Fruit fly (Drosophila melanogaster): ENCODE data around the gene PolrMT.

Gene PolrMT

DNA sequence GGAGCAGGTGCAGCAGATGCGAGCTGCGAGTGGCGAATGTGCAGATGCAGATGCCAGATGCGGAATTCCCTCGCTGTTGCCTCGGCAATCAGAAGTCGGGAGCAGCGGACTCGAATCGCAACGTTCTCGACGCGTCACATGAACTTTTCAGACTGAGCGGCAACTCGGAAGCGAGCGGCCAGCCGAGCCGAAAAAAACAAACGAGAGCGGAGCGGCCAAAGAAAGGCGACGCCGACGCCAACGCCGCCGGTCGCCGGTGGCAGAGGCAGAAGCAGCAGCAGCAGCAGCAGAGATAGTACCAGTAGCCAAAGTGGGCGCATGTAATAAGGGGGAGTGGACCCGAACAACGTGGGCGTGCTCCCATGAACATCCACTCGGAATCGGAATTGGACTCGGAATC lies 5.8 kb downstream of the PolrMT start, which contains the start of gene CG4629 (continued):
- TF ChIP-seq org-1 (GFP tag; optimal IDR thresholded peaks at IDR 0.05) = no peak
- TF ChIP-seq CG6683 (GFP tag; optimal IDR thresholded peaks at IDR 0.05) = no peak
- TF ChIP-seq CG10543 (GFP tag; optimal IDR thresholded peaks at IDR 0.05) = peak; percentile 2
- no peak for TF ChIP-seq Chrac-16 (GFP tag; optimal IDR thresholded peaks at IDR 0.05)
- no peak for TF ChIP-seq BEAF-32 (GFP tag; optimal IDR thresholded peaks at IDR 0.05)
- TF ChIP-seq cas (GFP tag; IDR thresholded peaks at IDR 0.05) = no peak
- no peak for TF ChIP-seq Hmr (GFP tag; optimal IDR thresholded peaks at IDR 0.05)
- no peak for TF ChIP-seq chif (GFP tag; optimal IDR thresholded peaks at IDR 0.05)
- TF ChIP-seq yki (optimal IDR thresholded peaks at IDR 0.05) = no peak
- TF ChIP-seq CG1832 (GFP tag; optimal IDR thresholded peaks at IDR 0.05) = no peak
- no peak for TF ChIP-seq mam (GFP tag; optimal IDR thresholded peaks at IDR 0.05)
- TF ChIP-seq crc (GFP tag; optimal IDR thresholded peaks at IDR 0.05) = no peak
- TF ChIP-seq klu (GFP tag; IDR thresholded peaks at IDR 0.05) = no peak
- no peak for TF ChIP-seq CG14965 (GFP tag; optimal IDR thresholded peaks at IDR 0.05; ENCODE audit: borderline replicate concordance)
- 0 out of 2 replicates have a peak, but pooled peaks have one; percentile 11 for TF ChIP-seq CG6689 (GFP tag; IDR thresholded peaks at IDR 0.05)
- no peak for TF ChIP-seq nerfin-2 (GFP tag; IDR thresholded peaks at IDR 0.05; ENCODE audit: partially characterized antibody)
- TF ChIP-seq YL-1 (GFP tag; optimal IDR thresholded peaks at IDR 0.05) = no peak
- TF ChIP-seq Ravus (GFP tag; IDR thresholded peaks at IDR 0.05) = no peak
- no peak for TF ChIP-seq CG12391 (tag; optimal IDR thresholded peaks at IDR 0.05)
- no peak for TF ChIP-seq CG6654 (GFP tag; optimal IDR thresholded peaks at IDR 0.05)
- no peak for TF ChIP-seq CG11247 (GFP tag; IDR thresholded peaks at IDR 0.05)
- TF ChIP-seq CG9727 (GFP tag; optimal IDR thresholded peaks at IDR 0.05) = no peak
- no peak for TF ChIP-seq Doc2 (GFP tag; IDR thresholded peaks at IDR 0.05)
- TF ChIP-seq Sry-δ (GFP tag; optimal IDR thresholded peaks at IDR 0.05) = no peak
- no peak for TF ChIP-seq fd102C (GFP tag; optimal IDR thresholded peaks at IDR 0.05)
- TF ChIP-seq CG1233 (GFP tag; optimal IDR thresholded peaks at IDR 0.05) = no peak
- TF ChIP-seq Dbx (GFP tag; IDR thresholded peaks at IDR 0.05) = no peak
- no peak for TF ChIP-seq Fer3 (tag; optimal IDR thresholded peaks at IDR 0.05)
- TF ChIP-seq CG16813 (GFP tag; IDR thresholded peaks at IDR 0.05; ENCODE audit: partially characterized antibody) = 0 out of 3 replicates have a peak, but pooled peaks have one; percentile 14
- no peak for TF ChIP-seq Atf3 (GFP tag; optimal IDR thresholded peaks at IDR 0.05)
- TF ChIP-seq Oli (tag; optimal IDR thresholded peaks at IDR 0.05) = no peak
- peak; percentile 62; the same call in 2 of the 3 replicates for TF ChIP-seq zen2 (GFP tag; IDR thresholded peaks at IDR 0.05; ENCODE audit: partially characterized antibody)
- no peak for TF ChIP-seq CG6813 (GFP tag; optimal IDR thresholded peaks at IDR 0.05)
- no peak for TF ChIP-seq CG34376 (GFP tag; optimal IDR thresholded peaks at IDR 0.05)
- TF ChIP-seq CG5245 (GFP tag; optimal IDR thresholded peaks at IDR 0.05) = no peak
- TF ChIP-seq CG18599 (GFP tag; optimal IDR thresholded peaks at IDR 0.05) = no peak
- no peak for TF ChIP-seq crol (GFP tag; IDR thresholded peaks at IDR 0.05)
- TF ChIP-seq Dek (tag; optimal IDR thresholded peaks at IDR 0.05) = no peak
- TF ChIP-seq CG9876 (GFP tag; optimal IDR thresholded peaks at IDR 0.05) = no peak
- 0 out of 3 replicates have a peak, but pooled peaks have one; percentile 43 for TF ChIP-seq CG11456 (GFP tag; IDR thresholded peaks at IDR 0.05)
- TF ChIP-seq HLH54F (GFP tag; optimal IDR thresholded peaks at IDR 0.05) = no peak
- TF ChIP-seq seq (GFP tag; IDR thresholded peaks at IDR 0.05) = no peak
- TF ChIP-seq zen (tag; optimal IDR thresholded peaks at IDR 0.05) = no peak
- TF ChIP-seq sob (GFP tag; IDR thresholded peaks at IDR 0.05) = 0 out of 2 replicates have a peak, but pooled peaks have one; percentile 15
- no peak for TF ChIP-seq pho (GFP tag; optimal IDR thresholded peaks at IDR 0.05)
- no peak for TF ChIP-seq sug (tag; optimal IDR thresholded peaks at IDR 0.05)
- TF ChIP-seq gsb-n (tag; optimal IDR thresholded peaks at IDR 0.05) = no peak
- TF ChIP-seq Myb (GFP tag; optimal IDR thresholded peaks at IDR 0.05) = no peak
- no peak for TF ChIP-seq gem (tag; optimal IDR thresholded peaks at IDR 0.05)
- peak; percentile 57 for TF ChIP-seq CG13287 (GFP tag; IDR thresholded peaks at IDR 0.05; ENCODE audit: partially characterized antibody)
- TF ChIP-seq kni (GFP tag; optimal IDR thresholded peaks at IDR 0.05) = no peak
